Worm (Caenorhabditis elegans) whole organism, L1 larva: Measurements from ENCODE around the gene glt-7.

Experiments
- C34B4.2 ChIP-seq: sonication (generic microtip); optimal IDR thresholded peaks from 2 replicates; lab custom pipeline; 2017; ENCODE audit warnings: mild to moderate bottlenecking, missing genetic modification characterization, missing compliant biosample characterization
- aha-1 ChIP-seq: fragments of 150-350 bp; optimal IDR thresholded peaks from 2 replicates; lab custom pipeline; 2014; ENCODE audit warnings: missing biosample characterization, missing genetic modification characterization
- alr-1 ChIP-seq: fragments of 200-800 bp; sonication (Bioruptor generic); optimal IDR thresholded peaks from 2 replicates; lab custom pipeline; 2018; ENCODE audit warnings: borderline replicate concordance, mild to moderate bottlenecking, missing genetic modification characterization, missing compliant biosample characterization
- ama-1 ChIP-seq: fragments of 150-350 bp; optimal IDR thresholded peaks from 2 replicates; lab custom pipeline; 2014
- blmp-1 ChIP-seq: fragments of 150-350 bp; optimal IDR thresholded peaks from 2 replicates; lab custom pipeline; 2014; ENCODE audit warnings: missing biosample characterization, missing genetic modification characterization
- ceh-63 ChIP-seq: fragments of 200-800 bp; sonication (Bioruptor generic); optimal IDR thresholded peaks from 2 replicates; lab custom pipeline; 2018; ENCODE audit warnings: mild to moderate bottlenecking, missing genetic modification characterization, missing compliant biosample characterization
- ceh-8 ChIP-seq: fragments of 200-800 bp; sonication (Bioruptor generic); optimal IDR thresholded peaks from 2 replicates; lab custom pipeline; 2018; ENCODE audit warnings: mild to moderate bottlenecking, missing genetic modification characterization, moderate library complexity, missing compliant biosample characterization
- ceh-88 ChIP-seq: fragments of 200-800 bp; sonication (Bioruptor generic); IDR thresholded peaks from 2 replicates; pipeline ENCODE4 v1.3.6; 2022; ENCODE audit warnings: missing genetic modification characterization, missing compliant biosample characterization
- ceh-90 ChIP-seq: sonication (generic microtip); optimal IDR thresholded peaks from 2 replicates; lab custom pipeline; 2016; ENCODE audit warnings: missing genetic modification characterization, missing compliant biosample characterization
- ces-1 ChIP-seq: fragments of 150-350 bp; optimal IDR thresholded peaks from 2 replicates; lab custom pipeline; 2014; ENCODE audit warnings: missing biosample characterization, missing genetic modification reagents, missing genetic modification characterization
- dsc-1 ChIP-seq: sonication (generic microtip); optimal IDR thresholded peaks from 2 replicates; lab custom pipeline; 2016; ENCODE audit warnings: mild to moderate bottlenecking, missing genetic modification characterization, missing compliant biosample characterization
- efl-1 ChIP-seq, 4 experiments: fragments of 150-350 bp; optimal IDR thresholded peaks in 3 of 4; peaks in 1 of 4; 1 replicate in 1 of 4; 2 replicates in 3 of 4; lab custom pipeline; 2014; ENCODE audit warnings: missing biosample characterization in 2 of 4, missing genetic modification characterization in 2 of 4, missing genetic modification reagents in 2 of 4
- egl-13 ChIP-seq: sonication (generic microtip); optimal IDR thresholded peaks from 2 replicates; lab custom pipeline; 2016; ENCODE audit warnings: missing genotype, missing genetic modification reagents, missing genetic modification characterization, missing compliant biosample characterization
- elt-2 ChIP-seq: sonication (generic microtip); optimal IDR thresholded peaks from 2 replicates; lab custom pipeline; 2016; ENCODE audit warnings: missing genetic modification characterization, mild to moderate bottlenecking, inconsistent platforms, missing compliant biosample characterization, missing genetic modification reagents
- elt-3 ChIP-seq, 6 experiments: fragments of 150-350 bp in 1 of 6; sonication (generic microtip); optimal IDR thresholded peaks; 2 replicates each; lab custom pipeline; 2017 to 2018; ENCODE audit warnings: missing biosample characterization in 6 of 6, missing genetic modification characterization in 6 of 6, inconsistent platforms in 1 of 6
- ets-5 ChIP-seq: fragments of 200-800 bp; sonication (Bioruptor generic); IDR thresholded peaks from 2 replicates; pipeline ENCODE4 v1.3.6; 2022; ENCODE audit warnings: missing genetic modification characterization, missing compliant biosample characterization
- hpl-2 ChIP-seq: fragments of 150-350 bp; optimal IDR thresholded peaks from 2 replicates; lab custom pipeline; 2014; ENCODE audit warnings: missing biosample characterization, missing genetic modification reagents, missing genetic modification characterization
- isw-1 ChIP-seq: fragments of 200-800 bp; sonication (Bioruptor generic); IDR thresholded peaks from 2 replicates; pipeline ENCODE4 v1.3.6; 2022; ENCODE audit warnings: missing genetic modification characterization, missing compliant biosample characterization
- lin-35 ChIP-seq, 2 experiments: fragments of 150-350 bp; optimal IDR thresholded peaks; 2 replicates each; lab custom pipeline; 2014; ENCODE audit warnings: missing biosample characterization in 2 of 2, missing genetic modification characterization in 2 of 2, missing genetic modification reagents in 2 of 2
- lin-39 ChIP-seq: fragments of 150-350 bp; optimal IDR thresholded peaks from 2 replicates; lab custom pipeline; 2014; ENCODE audit warnings: missing biosample characterization, missing genetic modification reagents, missing genetic modification characterization
- lsy-2 ChIP-seq, 2 experiments: fragments of 150-350 bp; optimal IDR thresholded peaks; 2 replicates each; lab custom pipeline; 2014; ENCODE audit warnings: missing biosample characterization in 2 of 2, missing genetic modification characterization in 2 of 2
- mdl-1 ChIP-seq, 2 experiments: fragments of 150-350 bp; optimal IDR thresholded peaks; 2 replicates each; lab custom pipeline; 2014 to 2017; ENCODE audit warnings: missing biosample characterization in 2 of 2, missing genetic modification characterization in 2 of 2, inconsistent platforms in 1 of 2
- nhr-20 ChIP-seq: sonication (generic microtip); optimal IDR thresholded peaks from 2 replicates; lab custom pipeline; 2016; ENCODE audit warnings: mild to moderate bottlenecking, missing genetic modification characterization, missing compliant biosample characterization
- nhr-237 ChIP-seq: fragments of 150-350 bp; optimal IDR thresholded peaks from 2 replicates; lab custom pipeline; 2014; ENCODE audit warnings: missing biosample characterization, missing genetic modification characterization
- nhr-28 ChIP-seq: fragments of 150-350 bp; optimal IDR thresholded peaks from 2 replicates; lab custom pipeline; 2014; ENCODE audit warnings: missing biosample characterization, missing genetic modification characterization
- nhr-47 ChIP-seq: sonication (generic microtip); optimal IDR thresholded peaks from 2 replicates; lab custom pipeline; 2016; ENCODE audit warnings: mild to moderate bottlenecking, missing genetic modification characterization, moderate library complexity, missing compliant biosample characterization
- nhr-71 ChIP-seq: sonication (generic microtip); optimal IDR thresholded peaks from 2 replicates; lab custom pipeline; 2016; ENCODE audit warnings: mild to moderate bottlenecking, missing genetic modification characterization, moderate library complexity, missing compliant biosample characterization
- nhr-84 ChIP-seq: sonication (generic microtip); optimal IDR thresholded peaks from 2 replicates; lab custom pipeline; 2017; ENCODE audit warnings: missing biosample characterization, missing genetic modification characterization
- nhr-90 ChIP-seq: sonication (generic microtip); optimal IDR thresholded peaks from 2 replicates; lab custom pipeline; 2016; ENCODE audit warnings: mild to moderate bottlenecking, missing genetic modification characterization, missing compliant biosample characterization; ENCODE audit not compliant: poor library complexity
- pag-3 ChIP-seq: sonication (generic microtip); optimal IDR thresholded peaks from 2 replicates; lab custom pipeline; 2017; ENCODE audit warnings: missing genetic modification characterization, mild to moderate bottlenecking, missing compliant biosample characterization, antibody characterized with exemption, borderline replicate concordance; ENCODE audit not compliant: insufficient read depth
- skn-1 ChIP-seq: fragments of 150-350 bp; optimal IDR thresholded peaks from 2 replicates; lab custom pipeline; 2014; ENCODE audit warnings: missing biosample characterization, missing genetic modification characterization
- snu-23 ChIP-seq: sonication (generic microtip); optimal IDR thresholded peaks from 2 replicates; lab custom pipeline; 2016; ENCODE audit warnings: missing genetic modification characterization, missing compliant biosample characterization
- sox-4 ChIP-seq: sonication (generic microtip); optimal IDR thresholded peaks from 2 replicates; lab custom pipeline; 2016; ENCODE audit warnings: missing genetic modification characterization, missing compliant biosample characterization
- swsn-7 ChIP-seq: sonication (generic microtip); optimal IDR thresholded peaks from 2 replicates; lab custom pipeline; 2016; ENCODE audit warnings: missing genetic modification characterization, missing compliant biosample characterization
- unc-30 ChIP-seq: sonication (generic microtip); optimal IDR thresholded peaks from 2 replicates; lab custom pipeline; 2017; ENCODE audit warnings: missing biosample characterization, missing genetic modification characterization
- unc-62 ChIP-seq: fragments of 150-350 bp; optimal IDR thresholded peaks from 2 replicates; lab custom pipeline; 2014; ENCODE audit warnings: missing biosample characterization, missing genetic modification reagents, missing genetic modification characterization
- zag-1 ChIP-seq: fragments of 150-350 bp; optimal IDR thresholded peaks from 2 replicates; lab custom pipeline; 2014; ENCODE audit warnings: missing biosample characterization, missing genetic modification characterization
- zip-4 ChIP-seq: fragments of 200-800 bp; sonication (Bioruptor generic); optimal IDR thresholded peaks from 2 replicates; lab custom pipeline; 2018; ENCODE audit warnings: mild to moderate bottlenecking, missing genetic modification characterization, moderate library complexity, missing compliant biosample characterization
- ztf-11 ChIP-seq, 2 experiments: sonication (generic microtip); optimal IDR thresholded peaks; 2 replicates each; lab custom pipeline; 2016 to 2017; ENCODE audit warnings: missing genetic modification characterization in 2 of 2, missing biosample characterization in 1 of 2, missing compliant biosample characterization in 1 of 2

glt-7 gene

ce11 chrIV:519409-519808 lies 12.5 kb upstream of the glt-7 start, which contains the start of gene pig-1 (continued):
- TF ChIP-seq nhr-47 (tag; lab: Kevin White, UChicago), result peak; percentile 86
- peak; percentile 67 for TF ChIP-seq lin-39
- TF ChIP-seq nhr-20 (tag; lab: Kevin White, UChicago), result peak; percentile 76
- peak; percentile 56 for TF ChIP-seq egl-13 (tag; lab: Kevin White, UChicago)
- peak; percentile 69 for TF ChIP-seq dsc-1

ce11 chrIV:522566-522965 lies 9.4 kb upstream of the glt-7 start:
- TF ChIP-seq ceh-63 (GFP tag; lab: Kevin White, UChicago) (no peak), nhr-47 (tag; lab: Kevin White, UChicago) (no peak)
- TF ChIP-seq, all 84 proteins: peak for 0

- no peak for TF ChIP-seq ces-1
- peak; percentile 20 for TF ChIP-seq elt-2 (tag; lab: Kevin White, UChicago)
- TF ChIP-seq efl-1 (optimal IDR thresholded peaks at IDR 0.05; lab: Kevin White, UChicago), result no peak
- TF ChIP-seq efl-1 (GFP tag; optimal IDR thresholded peaks at IDR 0.05 in 1 of 2; lab: Kevin White, UChicago), result peak in 1 of 2 experiments; percentile 80
- TF ChIP-seq, all 84 proteins: peak for 2
These were observed 8.3 kb upstream of the glt-7 start, which contains the start of gene asm-3 for ce11 chrIV:523595-523994. Gene asm-3 (minus strand): TSS chrIV:523809.

- no peak for TF ChIP-seq swsn-7 (tag; lab: Kevin White, UChicago)
- no peak for TF ChIP-seq dsc-1
- TF ChIP-seq zip-4 (GFP tag; lab: Kevin White, UChicago), result no peak
- no peak for TF ChIP-seq nhr-90 (tag; lab: Kevin White, UChicago)
- no peak for TF ChIP-seq elt-3 (tag; optimal IDR thresholded peaks at IDR 0.05; lab: Kevin White, UChicago)
- no peak for TF ChIP-seq lin-35 (GFP tag; optimal IDR thresholded peaks at IDR 0.05; lab: Kevin White, UChicago)
- TF ChIP-seq unc-62 (GFP tag; lab: Kevin White, UChicago), result no peak
- no peak for TF ChIP-seq ceh-8 (GFP tag; lab: Kevin White, UChicago)
- TF ChIP-seq, all 84 proteins: peak for 0
These were observed 7.6 kb upstream of the glt-7 start, which contains the start of gene W03G1.2 for ce11 chrIV:524352-524751. Gene W03G1.2 (plus strand): TSS chrIV:524652.

ce11 chrIV:545852-546251 lies 13.9 kb downstream of the glt-7 start:
- TF ChIP-seq efl-1 (optimal IDR thresholded peaks at IDR 0.05; lab: Kevin White, UChicago) (no peak), efl-1 (GFP tag; optimal IDR thresholded peaks at IDR 0.05 in 1 of 2; lab: Kevin White, UChicago) (no peak), skn-1 (tag; lab: Kevin White, UChicago) (no peak), nhr-90 (tag; lab: Kevin White, UChicago) (no peak), lin-39 (no peak), ceh-90 (no peak), nhr-237 (tag; lab: Kevin White, UChicago) (no peak), egl-13 (tag; lab: Kevin White, UChicago) (no peak), nhr-71 (tag; lab: Kevin White, UChicago) (no peak), nhr-28 (tag; lab: Kevin White, UChicago) (no peak), unc-62 (GFP tag; lab: Kevin White, UChicago) (no peak), sox-4 (tag; lab: Kevin White, UChicago) (no peak), ztf-11 (tag; optimal IDR thresholded peaks at IDR 0.05; lab: Kevin White, UChicago) (no peak), ceh-63 (GFP tag; lab: Kevin White, UChicago) (no peak), lsy-2 (tag; optimal IDR thresholded peaks at IDR 0.05; lab: Kevin White, UChicago) (no peak), blmp-1 (tag; lab: Kevin White, UChicago) (no peak), zip-4 (GFP tag; lab: Kevin White, UChicago) (no peak), zag-1 (tag; lab: Kevin White, UChicago) (no peak), C34B4.2 (tag; lab: Kevin White, UChicago) (no peak)

- TF ChIP-seq nhr-84 (tag; lab: Kevin White, UChicago) (no peak), aha-1 (tag; lab: Kevin White, UChicago) (no peak), unc-30 (tag; lab: Kevin White, UChicago) (no peak), pag-3 (tag; lab: Kevin White, UChicago) (no peak), snu-23 (GFP tag; lab: Kevin White, UChicago) (no peak), ets-5 (GFP tag; lab: Robert Waterston, UW) (no peak), mdl-1 (tag; optimal IDR thresholded peaks at IDR 0.05; lab: Kevin White, UChicago) (no peak), isw-1 (GFP tag; lab: Robert Waterston, UW) (no peak), ama-1 (lab: Kevin White, UChicago) (no peak), ceh-88 (GFP tag; lab: Robert Waterston, UW) (no peak), alr-1 (no peak), hpl-2 (GFP tag; lab: Kevin White, UChicago) (no peak), swsn-7 (tag; lab: Kevin White, UChicago) (no peak), nhr-47 (tag; lab: Kevin White, UChicago) (no peak), nhr-20 (tag; lab: Kevin White, UChicago) (no peak)
- TF ChIP-seq, all 84 proteins: peak for 0
These were observed 16.1 kb downstream of the glt-7 start, which contains the start of gene F56A11.4 for ce11 chrIV:548000-548399. Gene F56A11.4 (plus strand): TSS chrIV:548300.
